Fruit fly (Drosophila melanogaster): ENCODE measurements around the gene Nf-YC.

DNA sequence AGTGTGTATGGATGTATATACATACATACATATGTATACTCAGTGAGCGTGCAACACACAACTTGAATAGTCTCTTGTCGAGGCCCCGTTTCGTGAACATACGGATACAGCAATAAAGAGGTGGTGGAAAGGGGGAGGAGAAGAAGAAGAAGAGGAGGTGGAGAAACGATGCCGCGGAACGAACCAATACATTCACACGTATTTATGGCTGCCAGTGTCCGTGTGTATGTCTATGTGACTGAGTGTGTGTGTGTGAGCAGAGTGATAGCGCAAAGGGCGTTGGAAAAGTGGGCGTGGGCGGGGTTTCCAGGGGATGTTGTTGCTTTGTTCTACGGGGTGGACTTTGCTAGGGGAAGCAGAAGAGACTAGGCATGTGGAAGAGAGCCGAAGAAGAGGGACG, 32.7 kb upstream of the Nf-YC start:
- TF ChIP-seq pan (optimal IDR thresholded peaks at IDR 0.05) (no peak), Dll (optimal IDR thresholded peaks at IDR 0.05) (no peak), CG8478 (optimal IDR thresholded peaks at IDR 0.05) (no peak), psq (optimal IDR thresholded peaks at IDR 0.05) (no peak), usp (GFP tag; optimal IDR thresholded peaks at IDR 0.05) (no peak), EcR (GFP tag; optimal IDR thresholded peaks at IDR 0.05) (no peak)
